Worm (Caenorhabditis elegans): ENCODE measurements around the gene cki-2.

The cki-2 gene

ce11 chrII:7864207-7864606, 47.9 kb downstream of the cki-2 start, which contains the start of gene ostb-1 (continued):
- TF ChIP-seq nhr-19 (GFP tag; conservative IDR thresholded peaks at IDR 0.05) (no peak), aha-1 (tag; optimal IDR thresholded peaks at IDR 0.05) (no peak), mep-1 (tag; optimal IDR thresholded peaks at IDR 0.05) (peak; percentile 58), nhr-12 (tag; optimal IDR thresholded peaks at IDR 0.05) (no peak), nhr-84 (tag; optimal IDR thresholded peaks at IDR 0.05) (no peak), grh-1 (GFP tag; IDR thresholded peaks at IDR 0.05) (no peak), nhr-85 (tag) (no peak), nhr-237 (tag; optimal IDR thresholded peaks at IDR 0.05) (no peak), nhr-20 (tag; optimal IDR thresholded peaks at IDR 0.05) (no peak), ztf-11 (tag; optimal IDR thresholded peaks at IDR 0.05) (no peak), F16B12.6 (tag; optimal IDR thresholded peaks at IDR 0.05) (peak; percentile 85), nhr-90 (tag; optimal IDR thresholded peaks at IDR 0.05; ENCODE audit: poor library complexity) (no peak), efl-3 (GFP tag; optimal IDR thresholded peaks at IDR 0.05) (no peak), isw-1 (GFP tag; IDR thresholded peaks at IDR 0.05) (no peak), lin-14 (GFP tag; optimal IDR thresholded peaks at IDR 0.05) (no peak), skn-1 (tag; optimal IDR thresholded peaks at IDR 0.05) (no peak), snu-23 (GFP tag; optimal IDR thresholded peaks at IDR 0.05) (peak; percentile 20), unc-98 (GFP tag; IDR thresholded peaks at IDR 0.05) (no peak), nhr-76 (tag; optimal IDR thresholded peaks at IDR 0.05) (no peak), sptf-1 (tag; optimal IDR thresholded peaks at IDR 0.05) (no peak), efl-1 (optimal IDR thresholded peaks at IDR 0.05) (peak; percentile 34 to 49), efl-1 (GFP tag; optimal IDR thresholded peaks at IDR 0.05 in 1 of 2) (peak; percentile 58 to 93), egl-13 (tag; optimal IDR thresholded peaks at IDR 0.05) (no peak), lin-35 (GFP tag; optimal IDR thresholded peaks at IDR 0.05) (peak; percentile 46 to 66), unc-130 (tag; optimal IDR thresholded peaks at IDR 0.05) (peak; percentile 9), swsn-7 (tag; optimal IDR thresholded peaks at IDR 0.05) (peak; percentile 2), hlh-4 (tag; optimal IDR thresholded peaks at IDR 0.05) (no peak), aly-2 (tag; optimal IDR thresholded peaks at IDR 0.05) (no peak), irx-1 (tag; optimal IDR thresholded peaks at IDR 0.05) (no peak), tlp-1 (tag; optimal IDR thresholded peaks at IDR 0.05) (no peak), lir-3 (tag; optimal IDR thresholded peaks at IDR 0.05; ENCODE audit: poor library complexity) (no peak), fos-1 (tag; optimal IDR thresholded peaks at IDR 0.05) (no peak)

ce11 chrII:7864892-7865291, 48.6 kb downstream of the cki-2 start:
- TF ChIP-seq efl-1 (optimal IDR thresholded peaks at IDR 0.05) (no peak), efl-1 (GFP tag; optimal IDR thresholded peaks at IDR 0.05 in 1 of 2) (peak in 1 of 2 experiments; percentile 62), blmp-1 (tag; optimal IDR thresholded peaks at IDR 0.05) (no peak), fkh-4 (tag; optimal IDR thresholded peaks at IDR 0.05; ENCODE audit: borderline replicate concordance) (no peak)

- TF ChIP-seq ztf-4 (tag; optimal IDR thresholded peaks at IDR 0.05), result no peak
- no peak for TF ChIP-seq nhr-11 (tag; optimal IDR thresholded peaks at IDR 0.05)
- no peak for TF ChIP-seq egl-27 (tag; optimal IDR thresholded peaks at IDR 0.05)
- no peak for TF ChIP-seq pax-3 (tag; optimal IDR thresholded peaks at IDR 0.05)
- TF ChIP-seq ceh-90 (tag; optimal IDR thresholded peaks at IDR 0.05), result no peak
- no peak for TF ChIP-seq sptf-1 (tag; optimal IDR thresholded peaks at IDR 0.05)
- TF ChIP-seq hlh-17 (GFP tag; optimal IDR thresholded peaks at IDR 0.05; ENCODE audit: borderline replicate concordance), result no peak
- no peak for TF ChIP-seq sox-4 (tag; optimal IDR thresholded peaks at IDR 0.05)
- no peak for TF ChIP-seq dpl-1 (GFP tag; optimal IDR thresholded peaks at IDR 0.05)
- no peak for TF ChIP-seq F16B12.6 (tag; optimal IDR thresholded peaks at IDR 0.05)
- TF ChIP-seq vab-15 (tag; optimal IDR thresholded peaks at IDR 0.05), result no peak
- no peak for TF ChIP-seq efl-3 (GFP tag; optimal IDR thresholded peaks at IDR 0.05)
- no peak for TF ChIP-seq egl-13 (tag; optimal IDR thresholded peaks at IDR 0.05)
- no peak for TF ChIP-seq nhr-84 (tag; optimal IDR thresholded peaks at IDR 0.05)
- no peak for TF ChIP-seq jun-1 (tag; optimal IDR thresholded peaks at IDR 0.05)
- TF ChIP-seq lsy-2 (tag; optimal IDR thresholded peaks at IDR 0.05), result no peak
- TF ChIP-seq unc-86 (tag; optimal IDR thresholded peaks at IDR 0.05), result no peak
- no peak for TF ChIP-seq pag-3 (tag; optimal IDR thresholded peaks at IDR 0.05; ENCODE audit: borderline replicate concordance, insufficient read depth)
Measured at ce11 chrII:7866081-7866480, 49.8 kb downstream of the cki-2 start.

All from whole organism, L1 larva.